Fruit fly (Drosophila melanogaster) S2 (cell line): ENCODE measurements around the gene LysB.

Experiments
- CG8478 ChIP-seq: fragments of >200 bp; optimal IDR thresholded peaks from 2 replicates; lab custom pipeline; 2018
- CTCF ChIP-seq, 2 experiments: fragments of >200 bp; optimal IDR thresholded peaks; 2 replicates each; lab custom pipeline; 2018

LysB gene

DNA sequence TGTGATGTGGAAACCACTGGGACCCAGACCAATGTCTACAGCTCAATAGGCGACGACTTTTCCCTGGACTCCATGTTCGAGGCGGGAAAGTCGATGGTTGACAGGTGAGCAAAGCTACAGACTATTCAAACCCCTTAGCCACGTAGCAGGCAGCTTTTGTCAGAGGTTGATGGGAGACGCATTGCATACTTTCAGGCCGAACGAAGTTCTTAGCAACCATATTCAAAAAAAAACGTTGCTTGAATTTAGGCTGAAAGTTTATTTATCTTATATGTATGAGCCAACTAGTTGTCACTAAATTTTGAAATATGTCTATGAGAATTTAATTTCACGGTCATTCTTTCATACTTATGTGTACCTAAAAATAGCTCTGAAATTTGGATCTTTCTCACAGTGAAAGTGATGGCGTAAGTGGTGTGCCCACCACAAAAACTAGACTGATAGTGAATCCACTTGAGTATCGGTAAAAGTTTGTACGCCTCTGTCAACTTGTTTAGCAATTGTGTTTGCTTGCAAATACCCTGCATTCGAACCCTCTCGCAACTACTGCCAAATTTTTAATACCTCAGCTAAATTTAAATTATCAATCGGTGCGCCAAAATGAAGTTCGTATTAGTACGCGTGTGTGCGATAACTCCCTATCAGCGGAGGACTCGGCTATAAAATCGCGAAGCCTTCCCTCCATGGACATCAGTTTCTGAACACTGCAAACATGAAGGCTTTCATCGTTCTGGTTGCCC is at the start of gene LysB:
TSS of gene LysB (plus strand) at position 690 of the 740 bp plus-strand sequence.
- TF ChIP-seq CTCF (optimal IDR thresholded peaks at IDR 0.05; lab: Kevin White, UChicago) (peak in 1 of 2 experiments; percentile 36), CG8478 (lab: Kevin White, UChicago) (no peak)

dm6 chr3L:1165808-1166207 is 41.4 kb upstream of the LysB start:
- TF ChIP-seq CG8478 (lab: Kevin White, UChicago) = no peak
- no peak for TF ChIP-seq CTCF (optimal IDR thresholded peaks at IDR 0.05; lab: Kevin White, UChicago)

DNA sequence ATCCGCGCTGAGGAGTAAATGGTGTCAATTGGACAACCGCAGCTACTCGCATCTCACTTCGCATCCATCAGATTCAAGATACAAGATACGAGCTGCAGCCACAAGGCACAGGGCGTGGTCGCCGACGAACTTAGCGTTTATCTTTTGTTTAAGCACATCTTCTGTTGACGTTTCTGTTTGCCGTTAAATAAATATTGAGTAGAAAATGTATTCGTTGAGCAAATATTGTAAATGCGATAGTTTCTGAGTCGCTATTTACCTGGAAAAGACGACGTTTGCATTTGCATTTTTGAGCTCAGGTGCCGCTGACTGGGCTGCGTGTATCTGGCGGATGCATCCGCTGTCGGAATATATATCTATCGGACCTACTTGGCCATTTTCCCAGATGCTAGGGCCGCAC is 40.9 kb upstream of the LysB start:
- TF ChIP-seq CTCF (optimal IDR thresholded peaks at IDR 0.05; lab: Kevin White, UChicago) (no peak), CG8478 (lab: Kevin White, UChicago) (no peak)

DNA sequence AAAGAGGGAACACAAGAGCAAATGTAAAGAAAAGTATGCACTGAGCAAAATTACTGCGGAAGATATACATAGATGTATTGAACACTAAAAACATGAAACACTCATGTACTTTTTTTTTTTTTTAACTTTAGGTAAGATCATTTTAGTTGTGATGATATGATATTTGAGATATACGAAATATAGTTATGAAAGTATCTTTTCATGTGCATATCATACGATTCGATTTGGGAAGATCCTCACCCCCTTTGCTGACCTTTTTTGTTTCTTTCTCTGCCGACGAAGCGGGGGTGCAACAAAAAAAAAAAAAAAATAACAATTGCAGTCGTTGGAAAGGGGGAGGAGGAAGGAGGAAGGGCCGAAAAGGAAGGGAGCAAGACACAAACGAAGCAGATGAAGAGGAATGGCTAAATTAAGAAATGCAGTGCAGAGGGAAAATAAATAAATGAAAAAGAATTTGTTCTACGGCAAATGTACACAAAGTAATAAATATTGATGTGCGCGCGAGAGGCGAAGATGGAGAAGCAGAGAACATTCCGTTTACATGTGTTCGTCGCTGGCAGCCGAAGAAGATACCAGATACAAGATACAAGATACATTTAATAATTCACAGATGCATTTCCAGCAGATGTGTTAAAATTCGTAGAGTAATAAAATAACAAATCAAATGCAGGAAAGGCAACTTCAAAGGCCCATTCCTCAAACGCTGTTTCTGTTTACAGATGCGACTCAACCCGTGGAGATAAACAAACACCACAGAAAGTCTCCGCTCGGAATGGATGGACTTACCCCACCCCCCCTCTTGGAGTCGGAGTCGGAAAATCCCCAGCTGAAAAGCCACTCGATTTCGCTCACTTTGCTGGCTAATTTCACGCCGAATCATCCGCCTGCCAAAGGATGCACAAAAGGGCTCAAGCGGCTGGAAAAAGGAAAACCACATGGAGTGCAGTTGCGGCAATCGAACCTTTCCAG is 39.9 kb upstream of the LysB start:
- TF ChIP-seq CTCF (optimal IDR thresholded peaks at IDR 0.05; lab: Kevin White, UChicago) (no peak), CG8478 (lab: Kevin White, UChicago) (no peak)

- TF ChIP-seq CTCF (optimal IDR thresholded peaks at IDR 0.05; lab: Kevin White, UChicago) (no peak), CG8478 (lab: Kevin White, UChicago) (no peak)
These were observed 38.7 kb upstream of the LysB start for dm6 chr3L:1168445-1168844.

DNA sequence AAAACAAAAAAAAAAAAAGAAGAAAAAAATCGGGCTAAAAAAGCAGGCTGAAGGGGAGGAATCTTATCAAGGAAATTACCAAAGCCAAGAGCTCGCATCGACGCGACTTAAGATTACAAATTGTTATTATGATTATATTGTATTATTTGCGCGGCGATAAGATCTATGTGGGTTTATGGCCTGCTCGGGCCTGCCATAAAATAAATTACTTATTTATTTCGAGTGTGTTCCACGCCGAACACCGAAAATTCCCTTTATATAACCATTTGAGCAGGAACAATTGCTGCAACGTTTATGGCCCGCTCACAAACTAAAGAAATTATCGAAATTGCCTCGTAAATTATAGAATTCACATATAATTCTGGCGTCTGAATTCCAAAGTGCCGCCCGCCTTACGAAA is 37.6 kb upstream of the LysB start:
- TF ChIP-seq CG8478 (lab: Kevin White, UChicago) = no peak
- no peak for TF ChIP-seq CTCF (optimal IDR thresholded peaks at IDR 0.05; lab: Kevin White, UChicago)

DNA sequence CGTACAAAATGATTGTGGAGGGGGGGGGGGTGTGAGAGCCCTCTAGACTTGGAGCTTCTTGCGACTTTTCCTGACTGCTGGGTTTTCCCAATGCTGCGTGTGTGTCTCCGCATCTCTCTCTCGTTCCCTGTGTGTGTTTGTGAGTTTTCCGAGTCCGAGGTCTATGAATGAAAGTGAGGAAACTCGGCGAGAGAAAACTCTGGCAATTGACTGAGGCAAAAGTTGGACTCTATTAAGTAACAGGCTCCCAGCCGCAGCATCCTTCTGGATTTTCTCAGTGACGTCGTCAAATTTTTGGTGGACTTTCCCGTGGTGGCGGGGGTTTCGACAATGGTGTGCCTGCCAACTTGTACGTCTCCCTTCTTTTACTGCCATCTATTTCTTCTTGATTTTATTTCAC is 36.6 kb upstream of the LysB start:
- TF ChIP-seq CG8478 (lab: Kevin White, UChicago) = no peak

DNA sequence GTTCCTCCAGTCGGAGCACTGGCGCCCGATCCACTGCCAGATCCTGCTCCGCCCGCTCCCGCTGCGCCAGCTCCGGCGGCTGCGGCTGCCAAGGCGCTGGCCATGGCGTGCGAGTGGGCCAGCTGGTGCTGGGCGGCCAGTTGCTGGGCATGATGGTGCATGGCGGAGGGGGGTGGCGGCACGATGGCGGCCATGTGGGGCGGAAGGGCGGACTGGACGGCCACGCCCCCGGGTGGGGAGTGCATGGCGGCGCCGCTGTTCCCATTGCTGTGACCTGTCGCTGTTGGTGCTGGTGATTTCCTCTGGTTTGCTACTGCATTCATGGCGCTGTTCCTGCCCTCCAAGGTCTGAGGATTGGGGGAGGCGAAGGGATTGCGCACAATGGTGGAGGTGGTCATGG is 34.3 kb upstream of the LysB start:
- no peak for TF ChIP-seq CG8478 (lab: Kevin White, UChicago)
- TF ChIP-seq CTCF (optimal IDR thresholded peaks at IDR 0.05; lab: Kevin White, UChicago) = no peak

dm6 chr3L:1176515-1176914 is 30.7 kb upstream of the LysB start:
- TF ChIP-seq CTCF (optimal IDR thresholded peaks at IDR 0.05; lab: Kevin White, UChicago) (no peak), CG8478 (lab: Kevin White, UChicago) (no peak)

DNA sequence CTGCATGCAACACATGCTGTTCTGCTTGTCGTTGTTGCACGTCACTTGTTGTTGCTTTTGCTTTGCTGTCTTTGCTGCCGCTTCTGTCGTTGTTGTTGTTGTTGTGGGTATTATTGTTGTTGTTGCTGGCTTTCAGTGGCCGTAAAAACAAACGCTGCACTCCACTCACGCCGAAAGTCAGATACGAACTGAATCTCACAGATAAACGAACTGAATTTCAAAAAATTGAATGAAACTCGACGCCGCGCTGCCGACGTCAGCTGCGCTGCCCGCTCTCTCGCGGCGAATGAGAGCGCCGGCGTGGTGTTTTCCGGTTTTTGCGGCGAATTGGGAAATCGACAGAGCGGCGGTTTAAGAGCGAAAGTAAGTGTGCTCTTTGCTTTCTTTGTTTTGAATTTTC is 30.1 kb upstream of the LysB start, which contains the start of gene bab2:
TSS of gene bab2 (minus strand) at position 192 of the 400 bp plus-strand sequence.
- TF ChIP-seq CG8478 (lab: Kevin White, UChicago) (no peak), CTCF (optimal IDR thresholded peaks at IDR 0.05; lab: Kevin White, UChicago) (no peak)

- TF ChIP-seq CTCF (optimal IDR thresholded peaks at IDR 0.05; lab: Kevin White, UChicago) = no peak
- TF ChIP-seq CG8478 (lab: Kevin White, UChicago) = peak; percentile 79
These were observed 29.0 kb upstream of the LysB start for dm6 chr3L:1178115-1178583.

- no peak for TF ChIP-seq CTCF (optimal IDR thresholded peaks at IDR 0.05; lab: Kevin White, UChicago)
- no peak for TF ChIP-seq CG8478 (lab: Kevin White, UChicago)
These were observed 23.7 kb upstream of the LysB start for dm6 chr3L:1183467-1183866.

DNA sequence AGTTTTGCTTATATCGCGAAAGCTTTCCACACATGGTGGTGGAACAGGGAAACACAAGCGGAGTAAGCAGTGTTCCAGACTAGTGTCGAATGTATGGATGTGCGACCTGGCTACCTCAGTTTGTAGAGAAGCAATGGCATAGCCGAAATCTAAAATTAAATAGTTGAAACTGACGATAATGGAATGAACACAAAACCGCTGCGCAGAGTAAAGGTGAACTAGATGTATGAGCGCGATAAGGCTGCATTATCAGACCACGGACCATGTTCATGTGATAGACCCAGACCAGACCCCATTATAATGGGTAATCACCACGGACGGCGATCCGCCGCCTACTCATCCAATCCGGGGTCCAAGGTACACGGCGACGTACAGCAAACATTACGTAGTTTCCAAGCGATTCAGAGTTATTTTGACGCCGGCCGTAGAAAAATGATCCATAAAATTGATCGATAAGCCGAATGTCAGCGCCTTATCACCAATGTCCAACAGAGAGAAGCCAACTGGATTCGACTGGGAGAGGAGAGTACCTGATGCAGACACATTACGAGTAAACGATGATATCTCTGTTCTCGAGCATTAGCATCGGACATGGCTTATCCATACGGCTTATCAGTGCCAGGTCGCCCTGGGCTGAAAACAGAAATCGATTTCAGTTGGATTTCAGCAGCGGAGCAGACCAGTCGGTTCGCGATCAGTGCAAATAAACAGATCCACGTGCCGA is 18.1 kb upstream of the LysB start, which contains the start of gene CG13912:
TSS of gene CG13912 (plus strand) at position 653 of the 724 bp plus-strand sequence.
- peak; percentile 49 to 53 for TF ChIP-seq CTCF (optimal IDR thresholded peaks at IDR 0.05; lab: Kevin White, UChicago)
- no peak for TF ChIP-seq CG8478 (lab: Kevin White, UChicago)
